Fruit fly (Drosophila melanogaster): ENCODE results near the gene CG31689.

CG31689 gene

DNA sequence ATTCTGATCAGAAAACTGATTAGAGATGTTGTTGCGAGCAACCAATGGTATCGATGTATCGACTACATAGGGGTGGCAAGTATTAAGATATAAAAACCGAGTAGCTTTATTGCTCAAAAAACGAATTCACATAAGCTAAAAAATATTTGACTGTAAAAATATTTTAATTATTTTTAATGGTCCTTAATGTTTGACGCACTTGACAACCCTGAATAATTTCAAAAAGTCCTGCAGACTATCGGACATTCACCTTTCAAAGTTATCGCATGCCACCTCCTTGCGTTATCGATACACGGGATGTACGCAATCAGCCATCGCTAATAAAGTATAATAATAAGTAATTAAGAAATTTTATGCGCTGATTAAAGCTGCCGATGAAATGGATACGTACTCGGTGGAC is 34.2 kb downstream of the CG31689 start, which contains the start of the genes HemK2, Snapin and Tnpo-SR:
Gene HemK2 (minus strand): TSS at position 24 of the 400 bp plus-strand sequence.
Gene Snapin (minus strand): TSS at position 24 of the 400 bp plus-strand sequence.
Gene Tnpo-SR (plus strand): TSS at position 271 of the 400 bp plus-strand sequence.
- peak; percentile 91 for TF ChIP-seq noc (tag; optimal IDR thresholded peaks at IDR 0.05)

DNA sequence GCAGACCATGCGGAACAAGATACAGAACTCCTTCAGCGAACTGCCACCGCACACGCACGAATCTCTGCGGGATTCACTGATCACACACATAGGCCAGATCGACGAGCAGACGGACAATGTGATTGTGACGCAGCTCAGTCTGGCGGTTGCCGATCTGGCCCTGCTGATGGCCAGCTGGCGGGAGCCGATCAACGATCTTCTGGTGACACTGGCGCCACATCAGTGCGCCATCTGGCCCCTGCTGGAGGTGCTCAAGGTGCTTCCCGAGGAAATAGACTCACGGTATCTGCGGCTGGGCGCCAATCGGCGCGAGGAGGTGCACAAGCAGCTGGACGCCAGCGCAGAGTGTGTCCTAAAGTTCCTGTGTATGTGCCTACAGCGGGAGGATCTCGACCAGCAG is 34.8 kb downstream of the CG31689 start:
- no peak for TF ChIP-seq noc (tag; optimal IDR thresholded peaks at IDR 0.05)

DNA sequence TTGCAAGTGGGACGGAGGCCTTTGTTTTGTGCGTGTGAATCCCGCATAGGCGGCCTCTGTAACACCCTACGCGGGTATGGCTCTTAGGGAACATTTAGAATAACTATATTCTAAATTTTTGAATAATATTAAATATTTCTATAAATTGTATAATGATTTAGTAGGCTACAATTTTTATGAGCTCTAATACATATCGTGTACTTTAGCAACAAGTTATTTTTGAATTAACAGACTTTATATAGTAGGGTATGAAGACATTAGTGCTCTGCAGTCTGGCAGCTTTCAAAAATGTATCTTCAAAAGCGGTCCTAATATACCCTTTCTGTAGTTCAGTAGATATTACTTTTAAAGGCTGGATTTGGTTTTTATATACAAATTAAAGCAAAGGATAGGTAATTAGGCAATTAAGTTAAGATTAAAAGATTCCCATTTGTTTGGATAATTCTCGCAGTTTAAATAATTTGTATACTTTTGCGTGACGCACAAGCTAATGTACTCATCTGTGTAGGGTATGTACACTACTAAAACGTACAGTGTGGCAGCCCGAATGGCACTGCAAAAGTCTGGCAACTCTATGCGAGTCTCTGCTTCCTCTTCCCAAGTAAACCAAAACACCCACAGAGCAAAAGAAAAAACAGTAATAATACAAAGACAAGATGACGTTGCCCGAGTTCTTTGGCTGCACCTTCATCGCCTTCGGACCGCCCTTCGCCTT is 40.3 kb downstream of the CG31689 start, which contains the start of the genes Snx21 and aph-1:
Gene Snx21 (minus strand): TSS at position 7 of the 715 bp plus-strand sequence.
Gene aph-1 (plus strand): TSS at position 575 of the 715 bp plus-strand sequence.
- peak; percentile 94 for TF ChIP-seq noc (tag; optimal IDR thresholded peaks at IDR 0.05)

DNA sequence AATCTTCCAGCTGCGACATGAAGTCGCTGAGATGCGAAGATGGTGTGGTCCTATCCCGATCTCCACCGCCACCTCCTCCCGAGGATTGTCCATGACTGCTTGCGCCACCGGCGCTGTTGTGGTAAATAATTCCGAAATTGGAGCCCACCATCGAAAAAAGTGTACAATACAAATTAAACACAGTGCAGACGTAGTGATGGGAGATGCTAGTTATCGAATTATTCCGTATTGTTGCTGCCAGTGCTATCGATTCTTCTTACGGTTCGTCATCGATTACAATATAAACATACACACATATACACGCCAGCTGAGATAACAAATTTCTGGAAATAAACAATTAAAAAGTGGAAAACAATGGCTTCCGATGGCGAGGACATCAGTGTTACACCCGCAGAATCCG is 42.2 kb downstream of the CG31689 start, which contains the start of the genes Taf10b and Taf10:
Gene Taf10b (minus strand): TSS at position 219 of the 400 bp plus-strand sequence.
Gene Taf10 (plus strand): TSS at position 264 of the 400 bp plus-strand sequence.
- TF ChIP-seq noc (tag; optimal IDR thresholded peaks at IDR 0.05), result peak; percentile 22

DNA sequence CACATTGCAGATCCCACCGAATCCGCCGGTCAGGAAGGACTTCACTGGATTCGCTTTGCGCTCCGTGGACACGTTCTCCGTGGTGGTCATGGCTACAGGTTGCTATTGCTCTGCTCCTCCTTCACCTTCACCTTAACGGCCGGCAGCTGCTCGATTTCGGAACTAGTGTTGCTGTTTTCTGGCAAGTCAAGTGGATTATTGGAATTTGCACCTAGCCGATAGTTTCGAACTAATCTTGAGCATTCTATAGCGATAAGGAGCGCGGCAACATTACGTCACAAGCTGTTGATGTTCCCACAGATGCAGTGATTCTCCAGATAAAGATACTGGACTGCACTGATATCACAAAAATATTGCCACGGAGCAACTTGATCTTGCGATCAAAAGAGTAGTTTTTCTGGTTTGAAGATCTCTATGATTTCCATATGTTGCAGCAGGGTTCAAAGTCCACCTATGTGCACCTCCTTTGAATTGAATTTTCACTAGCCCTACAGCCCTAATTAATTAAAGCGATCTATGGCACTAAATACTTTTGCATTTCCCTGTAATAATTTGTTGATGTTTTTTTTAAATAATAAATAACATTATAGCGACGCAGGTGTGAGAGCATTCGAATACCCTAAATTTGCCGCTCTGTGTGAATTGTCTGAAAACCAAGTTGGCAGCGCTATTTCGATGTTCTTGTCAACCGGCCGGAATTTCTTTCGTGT is 44.2 kb downstream of the CG31689 start, which contains the start of the genes colt and HINT1:
Gene colt (minus strand): TSS at position 594 of the 710 bp plus-strand sequence.
Gene HINT1 (plus strand): TSS at position 660 of the 710 bp plus-strand sequence.
- TF ChIP-seq noc (tag; optimal IDR thresholded peaks at IDR 0.05), result peak; percentile 35

DNA sequence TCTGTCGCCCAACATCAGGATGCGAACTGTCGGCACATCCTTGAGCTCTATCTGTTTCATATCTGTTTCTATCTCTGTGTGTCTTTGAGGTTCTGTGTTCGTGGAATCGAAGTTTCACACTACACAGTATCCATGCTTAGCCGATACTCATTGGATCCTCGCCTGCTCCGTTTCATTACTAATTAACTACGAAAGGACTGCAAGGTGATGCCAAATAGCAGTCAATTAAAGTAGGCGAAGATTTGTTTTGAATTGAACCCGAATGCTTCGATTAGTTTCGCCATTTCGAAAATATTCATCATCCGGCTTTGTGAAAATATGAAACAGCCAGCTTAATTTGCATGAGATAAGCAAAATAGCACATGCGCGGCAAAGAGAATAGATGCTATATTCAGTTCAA is 46.2 kb downstream of the CG31689 start, which contains the start of gene CG15399:
Gene CG15399 (minus strand): TSS at position 101 of the 400 bp plus-strand sequence.
- no peak for TF ChIP-seq noc (tag; optimal IDR thresholded peaks at IDR 0.05)

DNA sequence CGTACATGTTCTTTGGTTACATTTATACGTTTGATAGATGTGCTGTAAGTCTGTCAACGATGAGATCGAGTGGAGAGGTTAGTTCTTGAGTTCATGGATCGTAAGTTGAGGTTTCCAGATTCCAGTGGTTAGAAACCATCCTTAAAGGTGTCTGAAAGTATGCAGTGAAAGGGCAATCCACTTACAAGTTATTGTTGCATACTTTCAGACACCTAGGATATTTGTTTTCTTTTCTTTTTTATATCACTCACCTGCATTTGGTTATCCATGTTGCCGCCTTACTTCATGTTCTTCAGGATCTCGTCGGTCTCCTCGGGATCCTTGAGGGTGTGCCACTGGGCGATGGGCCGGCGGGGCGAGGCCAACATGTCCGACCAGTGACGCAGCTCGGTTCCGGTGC is 57.3 kb downstream of the CG31689 start:
- TF ChIP-seq noc (tag; optimal IDR thresholded peaks at IDR 0.05), result no peak

Measured in whole organism, larva.